Worm (Caenorhabditis elegans): Measurements from ENCODE around the gene srx-87.

- TF ChIP-seq sem-4 (tag; optimal IDR thresholded peaks at IDR 0.05) = no peak
- TF ChIP-seq zag-1 (tag; optimal IDR thresholded peaks at IDR 0.05) = no peak
- TF ChIP-seq snpc-4 (tag; optimal IDR thresholded peaks at IDR 0.05) = no peak
- TF ChIP-seq nhr-6 (tag; optimal IDR thresholded peaks at IDR 0.05) = no peak
Observed at ce11 chrV:11539502-11539901, 25.2 kb upstream of the srx-87 start.
